Worm (Caenorhabditis elegans) whole organism, early embryonic: ENCODE data around the gene gba-1.

ENCODE experiments used
- B0310.2 ChIP-seq: sonication (generic microtip); optimal IDR thresholded peaks from 2 replicates; lab custom pipeline; 2016; ENCODE audit warnings: mild to moderate bottlenecking, missing genetic modification characterization, missing compliant biosample characterization
- F13C5.2 ChIP-seq: sonication (generic microtip); optimal IDR thresholded peaks from 2 replicates; lab custom pipeline; 2017; ENCODE audit warnings: mild to moderate bottlenecking, missing genetic modification characterization, inconsistent platforms, missing compliant biosample characterization
- aly-1 ChIP-seq: sonication (generic microtip); optimal IDR thresholded peaks from 2 replicates; lab custom pipeline; 2016; ENCODE audit warnings: missing genetic modification characterization, missing compliant biosample characterization
- ama-1 ChIP-seq: fragments of 150-350 bp; optimal IDR thresholded peaks from 2 replicates; lab custom pipeline; 2014
- ceh-13 ChIP-seq: fragments of 200-800 bp; sonication (Bioruptor generic); optimal IDR thresholded peaks from 2 replicates; lab custom pipeline; 2018; ENCODE audit warnings: mild to moderate bottlenecking, missing genetic modification characterization, missing compliant biosample characterization
- ceh-36 ChIP-seq: sonication (generic microtip); optimal IDR thresholded peaks from 2 replicates; lab custom pipeline; 2016; ENCODE audit warnings: missing genetic modification characterization, inconsistent platforms, missing compliant biosample characterization
- ets-7 ChIP-seq: sonication (generic microtip); optimal IDR thresholded peaks from 2 replicates; lab custom pipeline; 2016; ENCODE audit warnings: missing genotype, missing genetic modification characterization, missing compliant biosample characterization
- flt-1 ChIP-seq: fragments of 200-800 bp; sonication (Bioruptor generic); IDR thresholded peaks from 2 replicates; pipeline ENCODE4 v1.3.6; 2022; ENCODE audit warnings: missing genetic modification characterization, missing compliant biosample characterization
- hmbx-1 ChIP-seq: sonication (generic microtip); optimal IDR thresholded peaks from 2 replicates; lab custom pipeline; 2016; ENCODE audit warnings: mild to moderate bottlenecking, missing genetic modification characterization, missing compliant biosample characterization
- hmg-4 ChIP-seq: fragments of 200-800 bp; sonication (Bioruptor generic); optimal IDR thresholded peaks from 2 replicates; lab custom pipeline; 2018; ENCODE audit warnings: mild to moderate bottlenecking, missing genetic modification characterization, missing compliant biosample characterization
- hnd-1 ChIP-seq: sonication (generic microtip); optimal IDR thresholded peaks from 2 replicates; lab custom pipeline; 2016; ENCODE audit warnings: missing genetic modification characterization, missing compliant biosample characterization
- pes-1 ChIP-seq: fragments of 200-800 bp; sonication (Bioruptor generic); IDR thresholded peaks from 2 replicates; pipeline ENCODE4 v1.3.6; 2022; ENCODE audit warnings: missing genetic modification reagents, missing genetic modification characterization, missing compliant biosample characterization
- scrt-1 ChIP-seq: fragments of 200-800 bp; sonication (Bioruptor generic); IDR thresholded peaks from 2 replicates; pipeline ENCODE4 v1.3.6; 2022; ENCODE audit warnings: missing genetic modification characterization, missing compliant biosample characterization
- sea-1 ChIP-seq: fragments of 200-800 bp; sonication (Bioruptor generic); conservative IDR thresholded peaks from 2 replicates; pipeline ENCODE4 v1.3.6; 2022; ENCODE audit warnings: missing genetic modification characterization, missing compliant biosample characterization
- tbx-11 ChIP-seq: fragments of 200-800 bp; sonication (Bioruptor generic); IDR thresholded peaks from 2 replicates; pipeline ENCODE4 v1.3.6; 2022; ENCODE audit warnings: missing genetic modification characterization, missing compliant biosample characterization
- tbx-37 ChIP-seq: fragments of 200-800 bp; sonication (Bioruptor generic); conservative IDR thresholded peaks from 2 replicates; pipeline ENCODE4 v1.3.6; 2022; ENCODE audit warnings: missing genetic modification reagents, missing genetic modification characterization, missing compliant biosample characterization

gba-1 gene

ce11 chrII:2215512-2215911 lies 39.0 kb downstream of the gba-1 start:
- TF ChIP-seq hmbx-1 (tag; lab: Kevin White, UChicago), result no peak
- no peak for TF ChIP-seq ets-7
- no peak for TF ChIP-seq ceh-13 (GFP tag; lab: Kevin White, UChicago)
- TF ChIP-seq flt-1 (GFP tag; lab: Robert Waterston, UW), result no peak
- TF ChIP-seq aly-1 (tag; lab: Kevin White, UChicago), result no peak
- no peak for TF ChIP-seq hnd-1 (tag; lab: Kevin White, UChicago)
- TF ChIP-seq scrt-1 (GFP tag; lab: Robert Waterston, UW), result no peak
- TF ChIP-seq tbx-37 (GFP tag; lab: Robert Waterston, UW), result no peak
- TF ChIP-seq tbx-11 (GFP tag; lab: Robert Waterston, UW), result no peak
- TF ChIP-seq F13C5.2, result no peak
- no peak for TF ChIP-seq pes-1 (GFP tag; lab: Robert Waterston, UW)

- TF ChIP-seq ceh-13 (GFP tag; lab: Kevin White, UChicago), result no peak
- TF ChIP-seq hmbx-1 (tag; lab: Kevin White, UChicago), result no peak
- no peak for TF ChIP-seq hmg-4 (GFP tag; lab: Kevin White, UChicago)
Measured at ce11 chrII:2216940-2217664, 40.6 kb downstream of the gba-1 start.

ce11 chrII:2219880-2220279 lies 43.3 kb downstream of the gba-1 start, which contains the start of gene Y59C2A.3:
TSS of gene Y59C2A.3 (minus strand) at chrII:2219921.
- peak; percentile 42 for TF ChIP-seq hmg-4 (GFP tag; lab: Kevin White, UChicago)
- TF ChIP-seq scrt-1 (GFP tag; lab: Robert Waterston, UW), result no peak
- TF ChIP-seq aly-1 (tag; lab: Kevin White, UChicago), result peak; percentile 13

- TF ChIP-seq hnd-1 (tag; lab: Kevin White, UChicago), result no peak
- no peak for TF ChIP-seq hmbx-1 (tag; lab: Kevin White, UChicago)
- TF ChIP-seq ama-1 (lab: Kevin White, UChicago), result no peak
- no peak for TF ChIP-seq B0310.2
- TF ChIP-seq F13C5.2, result no peak
- TF ChIP-seq ets-7, result no peak
- no peak for TF ChIP-seq tbx-37 (GFP tag; lab: Robert Waterston, UW)
- TF ChIP-seq tbx-11 (GFP tag; lab: Robert Waterston, UW), result no peak
- TF ChIP-seq aly-1 (tag; lab: Kevin White, UChicago), result no peak
- TF ChIP-seq hmg-4 (GFP tag; lab: Kevin White, UChicago), result no peak
Measured at ce11 chrII:2221196-2221896, 44.8 kb downstream of the gba-1 start.

- TF ChIP-seq ama-1 (lab: Kevin White, UChicago) (no peak), flt-1 (GFP tag; lab: Robert Waterston, UW) (no peak), ceh-13 (GFP tag; lab: Kevin White, UChicago) (no peak)
Measured at ce11 chrII:2223467-2223866, 46.9 kb downstream of the gba-1 start, which contains the start of gene cbs-2. TSS of gene cbs-2 (minus strand) at chrII:2223567.

- TF ChIP-seq ets-7, result no peak
- TF ChIP-seq aly-1 (tag; lab: Kevin White, UChicago), result no peak
- no peak for TF ChIP-seq ama-1 (lab: Kevin White, UChicago)
- TF ChIP-seq ceh-36 (tag; lab: Kevin White, UChicago), result no peak
- TF ChIP-seq scrt-1 (GFP tag; lab: Robert Waterston, UW), result no peak
- TF ChIP-seq tbx-11 (GFP tag; lab: Robert Waterston, UW), result no peak
- no peak for TF ChIP-seq ceh-13 (GFP tag; lab: Kevin White, UChicago)
- no peak for TF ChIP-seq tbx-37 (GFP tag; lab: Robert Waterston, UW)
- no peak for TF ChIP-seq pes-1 (GFP tag; lab: Robert Waterston, UW)
- no peak for TF ChIP-seq sea-1 (GFP tag; lab: Robert Waterston, UW)
- TF ChIP-seq B0310.2, result no peak
- no peak for TF ChIP-seq hmg-4 (GFP tag; lab: Kevin White, UChicago)
- no peak for TF ChIP-seq F13C5.2
Measured at ce11 chrII:2225608-2226007, 49.1 kb downstream of the gba-1 start, which contains the start of gene F54A3.5. TSS of gene F54A3.5 (minus strand) at chrII:2225708.

- TF ChIP-seq hmg-4 (GFP tag; lab: Kevin White, UChicago), result no peak
- no peak for TF ChIP-seq tbx-37 (GFP tag; lab: Robert Waterston, UW)
Measured at ce11 chrII:2230368-2230767, 53.8 kb downstream of the gba-1 start.
